Fruit fly (Drosophila melanogaster) whole organism, prepupa: Measurements from ENCODE around the gene CG11854.

Source experiments
- CG10631 ChIP-seq: fragments of 200-800 bp; sonication (Bioruptor generic); optimal IDR thresholded peaks from 2 replicates; lab custom pipeline; 2016; ENCODE audit warnings: missing biosample characterization, missing genetic modification characterization
- CG10669 ChIP-seq: fragments of 200-800 bp; sonication (Bioruptor generic); optimal IDR thresholded peaks from 3 replicates; lab custom pipeline; 2018; ENCODE audit warnings: missing biosample characterization, mild to moderate bottlenecking, missing genetic modification characterization, moderate library complexity
- CG15336 ChIP-seq: fragments of 200-800 bp; sonication (Bioruptor generic); IDR thresholded peaks from 2 replicates; pipeline ENCODE4 v1.3.6; 2022; ENCODE audit warnings: missing biosample characterization, missing genetic modification characterization
- CG16779 ChIP-seq: fragments of 200-800 bp; sonication (Bioruptor generic); optimal IDR thresholded peaks from 3 replicates; lab custom pipeline; 2017; ENCODE audit warnings: missing biosample characterization, mild to moderate bottlenecking, missing genetic modification characterization
- CG32006 ChIP-seq: fragments of 200-800 bp; sonication (Bioruptor generic); optimal IDR thresholded peaks from 3 replicates; lab custom pipeline; 2017; ENCODE audit warnings: missing biosample characterization, mild to moderate bottlenecking, missing genetic modification characterization
- CG34406 ChIP-seq: fragments of 200-800 bp; sonication (Bioruptor generic); optimal IDR thresholded peaks from 3 replicates; lab custom pipeline; 2016; ENCODE audit warnings: missing biosample characterization, missing genetic modification characterization
- CG3919 ChIP-seq: fragments of 200-800 bp; sonication (Bioruptor generic); optimal IDR thresholded peaks from 3 replicates; lab custom pipeline; 2016; ENCODE audit warnings: missing biosample characterization, missing genetic modification characterization
- CG4318 ChIP-seq: fragments of 200-800 bp; sonication (Bioruptor generic); optimal IDR thresholded peaks from 3 replicates; lab custom pipeline; 2017; ENCODE audit warnings: missing biosample characterization, mild to moderate bottlenecking, missing genetic modification characterization
- CG6163 ChIP-seq: fragments of 200-800 bp; sonication (Bioruptor generic); IDR thresholded peaks from 3 replicates; pipeline ENCODE4 v1.3.6; 2022; ENCODE audit warnings: missing biosample characterization, missing genetic modification characterization
- CG6276 ChIP-seq: fragments of 200-800 bp; sonication (Bioruptor generic); optimal IDR thresholded peaks from 2 replicates; lab custom pipeline; 2017; ENCODE audit warnings: missing biosample characterization, mild to moderate bottlenecking, missing genetic modification characterization
- CG6808 ChIP-seq: fragments of 200-800 bp; sonication (Bioruptor generic); optimal IDR thresholded peaks from 3 replicates; lab custom pipeline; 2017; ENCODE audit warnings: missing biosample characterization, missing genetic modification characterization, mild to moderate bottlenecking, moderate library complexity, missing genetic modification reagents
- CG6854 ChIP-seq: fragments of 200-800 bp; sonication (Bioruptor generic); optimal IDR thresholded peaks from 2 replicates; lab custom pipeline; 2017; ENCODE audit warnings: missing biosample characterization, mild to moderate bottlenecking, missing genetic modification characterization
- CG7368 ChIP-seq: fragments of 200-800 bp; sonication (Bioruptor generic); optimal IDR thresholded peaks from 3 replicates; lab custom pipeline; 2016; ENCODE audit warnings: missing biosample characterization, missing genetic modification characterization
- CG8119 ChIP-seq: fragments of 200-800 bp; sonication (Bioruptor generic); IDR thresholded peaks from 3 replicates; pipeline ENCODE4 v1.3.6; 2022; ENCODE audit warnings: missing biosample characterization, missing genetic modification characterization
- CG8319 ChIP-seq: fragments of 200-800 bp; sonication (Bioruptor generic); optimal IDR thresholded peaks from 3 replicates; lab custom pipeline; 2016; ENCODE audit warnings: missing biosample characterization, missing genetic modification characterization
- Eip78C ChIP-seq: fragments of 200-800 bp; sonication (Bioruptor generic); peaks from one replicate; lab custom pipeline; 2016; ENCODE audit warnings: missing biosample characterization, missing genetic modification characterization
- Eip93F ChIP-seq: fragments of 200-800 bp; sonication (Bioruptor generic); optimal IDR thresholded peaks from 2 replicates; lab custom pipeline; 2016; ENCODE audit warnings: missing biosample characterization, mild to moderate bottlenecking, missing genetic modification characterization
- Ets21C ChIP-seq: fragments of 200-800 bp; sonication (Bioruptor generic); optimal IDR thresholded peaks from 3 replicates; lab custom pipeline; 2016; ENCODE audit warnings: missing biosample characterization, missing genetic modification characterization
- Gug ChIP-seq: fragments of 200-800 bp; sonication (Bioruptor generic); IDR thresholded peaks from 2 replicates; pipeline ENCODE4 v1.3.6; 2022; ENCODE audit warnings: missing biosample characterization, missing genetic modification characterization
- Hr39 ChIP-seq: fragments of 200-800 bp; sonication (Bioruptor generic); optimal IDR thresholded peaks from 2 replicates; lab custom pipeline; 2016; ENCODE audit warnings: missing biosample characterization, missing genetic modification characterization
- Hr4 ChIP-seq: fragments of 200-800 bp; sonication (Bioruptor generic); optimal IDR thresholded peaks from 3 replicates; lab custom pipeline; 2016; ENCODE audit warnings: missing biosample characterization, missing genetic modification characterization
- OdsH ChIP-seq: fragments of 200-800 bp; sonication (Bioruptor generic); optimal IDR thresholded peaks from 3 replicates; lab custom pipeline; 2016; ENCODE audit warnings: missing biosample characterization, missing genetic modification characterization
- Smox ChIP-seq: fragments of 200-800 bp; sonication (Bioruptor generic); optimal IDR thresholded peaks from 3 replicates; lab custom pipeline; 2016; ENCODE audit warnings: missing biosample characterization, missing genetic modification characterization
- Sox102F ChIP-seq: fragments of 200-800 bp; sonication (Bioruptor generic); optimal IDR thresholded peaks from 2 replicates; lab custom pipeline; 2016; ENCODE audit warnings: missing biosample characterization, mild to moderate bottlenecking, missing genetic modification characterization
- Sox14 ChIP-seq: fragments of 200-800 bp; sonication (Bioruptor generic); optimal IDR thresholded peaks from 3 replicates; lab custom pipeline; 2016; ENCODE audit warnings: missing biosample characterization, missing genetic modification characterization
- achi ChIP-seq: fragments of 200-800 bp; sonication (Bioruptor generic); optimal IDR thresholded peaks from 3 replicates; lab custom pipeline; 2016; ENCODE audit warnings: missing biosample characterization, missing genetic modification characterization
- acj6 ChIP-seq: fragments of 200-800 bp; sonication (Bioruptor generic); optimal IDR thresholded peaks from 3 replicates; lab custom pipeline; 2016; ENCODE audit warnings: missing biosample characterization, missing genetic modification characterization
- eg ChIP-seq: fragments of 200-800 bp; sonication (Bioruptor generic); IDR thresholded peaks from 3 replicates; pipeline ENCODE4 v1.3.6; 2022; ENCODE audit warnings: missing biosample characterization, missing genetic modification characterization
- fd59A ChIP-seq: fragments of 200-800 bp; sonication (Bioruptor generic); optimal IDR thresholded peaks from 2 replicates; lab custom pipeline; 2017; ENCODE audit warnings: missing biosample characterization, mild to moderate bottlenecking, missing genetic modification characterization, missing genetic modification reagents
- fd85E ChIP-seq: fragments of 200-800 bp; sonication (Bioruptor generic); optimal IDR thresholded peaks from 3 replicates; lab custom pipeline; 2016; ENCODE audit warnings: missing biosample characterization, missing genetic modification characterization
- fkh ChIP-seq: fragments of 200-800 bp; sonication (Bioruptor generic); optimal IDR thresholded peaks from 3 replicates; lab custom pipeline; 2017; ENCODE audit warnings: missing biosample characterization, mild to moderate bottlenecking, missing genetic modification characterization, moderate library complexity
- lz ChIP-seq: fragments of 200-800 bp; sonication (Bioruptor generic); optimal IDR thresholded peaks from 3 replicates; lab custom pipeline; 2016; ENCODE audit warnings: missing biosample characterization, missing genetic modification characterization
- pdm3 ChIP-seq: fragments of 200-800 bp; sonication (Bioruptor generic); optimal IDR thresholded peaks from 3 replicates; lab custom pipeline; 2016; ENCODE audit warnings: missing biosample characterization, missing genetic modification characterization
- spab ChIP-seq: fragments of 200-800 bp; sonication (Bioruptor generic); optimal IDR thresholded peaks from 2 replicates; lab custom pipeline; 2017; ENCODE audit warnings: missing biosample characterization, mild to moderate bottlenecking, missing genetic modification characterization, missing genetic modification reagents
- svp ChIP-seq: fragments of 200-800 bp; sonication (Bioruptor generic); peaks from one replicate; lab custom pipeline; 2016; ENCODE audit warnings: missing biosample characterization, missing genetic modification characterization
- topi ChIP-seq: fragments of 200-800 bp; sonication (Bioruptor generic); optimal IDR thresholded peaks from 3 replicates; lab custom pipeline; 2016; ENCODE audit warnings: missing biosample characterization, missing genetic modification characterization
- vri ChIP-seq: fragments of 200-800 bp; sonication (Bioruptor generic); optimal IDR thresholded peaks from 3 replicates; lab custom pipeline; 2016; ENCODE audit warnings: missing biosample characterization, mild to moderate bottlenecking, missing genetic modification characterization

Gene CG11854

dm6 chr3R:25277112-25277511, 35.3 kb downstream of the CG11854 start, which contains the start of gene CG10513:
Gene CG10513 (minus strand): TSS chr3R:25277212.
- TF ChIP-seq Hr39 (GFP tag; lab: Kevin White, UChicago), result no peak
- no peak for TF ChIP-seq Eip78C (GFP tag; lab: Kevin White, UChicago)
- TF ChIP-seq Smox (GFP tag; lab: Kevin White, UChicago), result no peak
- no peak for TF ChIP-seq CG7368 (GFP tag; lab: Kevin White, UChicago)
- no peak for TF ChIP-seq Sox14 (GFP tag; lab: Kevin White, UChicago)
- TF ChIP-seq vri (GFP tag; lab: Kevin White, UChicago), result peak; percentile 6
- no peak for TF ChIP-seq Eip93F (GFP tag; lab: Kevin White, UChicago)
- TF ChIP-seq eg, result no peak

- TF ChIP-seq svp (GFP tag; lab: Kevin White, UChicago) (peak; percentile 26), CG8119 (GFP tag; lab: Robert Waterston, UW) (no peak), CG6163 (GFP tag; lab: Robert Waterston, UW) (no peak), vri (GFP tag; lab: Kevin White, UChicago) (peak; percentile 23), Sox102F (GFP tag; lab: Kevin White, UChicago) (peak; percentile 4), achi (peak; percentile 12)
- TF ChIP-seq, all 60 proteins: peak for 4
These were observed 38.1 kb downstream of the CG11854 start, which contains the start of gene CG10514 for dm6 chr3R:25279796-25280350. Gene CG10514 (minus strand): TSS chr3R:25279846.

DNA sequence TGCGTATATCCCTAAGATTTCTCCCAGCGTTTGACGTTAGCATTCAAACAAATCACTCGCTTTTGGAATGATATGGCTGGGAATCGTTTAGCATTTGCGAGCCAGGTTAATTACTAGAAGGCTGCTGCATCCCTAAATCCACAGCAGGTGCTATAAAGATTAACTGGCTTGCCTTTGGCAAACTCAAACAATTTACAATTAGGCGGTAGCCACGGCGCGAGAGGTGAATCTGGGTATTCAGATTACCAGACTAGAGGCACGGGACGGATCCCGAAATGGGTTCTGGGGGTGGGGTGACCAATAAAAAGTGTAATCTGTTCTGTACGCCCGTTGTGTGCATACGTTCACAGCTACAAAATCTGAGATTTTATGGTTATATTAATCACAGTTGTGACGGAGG, 39.3 kb downstream of the CG11854 start, which contains the start of gene CG11892:
Gene CG11892, plus strand, starts transcription at position 384 of the 400 bp plus-strand sequence.
- TF ChIP-seq CG3919 (GFP tag; lab: Kevin White, UChicago) (no peak), vri (GFP tag; lab: Kevin White, UChicago) (peak; percentile 46), Eip78C (GFP tag; lab: Kevin White, UChicago) (no peak), CG10669 (GFP tag; lab: Kevin White, UChicago) (no peak), fkh (peak; percentile 90), svp (GFP tag; lab: Kevin White, UChicago) (peak; percentile 46), Sox102F (GFP tag; lab: Kevin White, UChicago) (peak; percentile 23), CG16779 (tag; lab: Kevin White, UChicago) (no peak)
- TF ChIP-seq, all 60 proteins: peak for 4

- TF ChIP-seq CG8319 (GFP tag; lab: Kevin White, UChicago), result no peak
- no peak for TF ChIP-seq fd85E (GFP tag; lab: Kevin White, UChicago)
- TF ChIP-seq CG6276 (GFP tag; lab: Kevin White, UChicago), result no peak
- no peak for TF ChIP-seq CG6808 (GFP tag; lab: Kevin White, UChicago)
- no peak for TF ChIP-seq CG15336
- no peak for TF ChIP-seq CG32006 (GFP tag; lab: Kevin White, UChicago)
- no peak for TF ChIP-seq OdsH (GFP tag; lab: Kevin White, UChicago)
- TF ChIP-seq CG10669 (GFP tag; lab: Kevin White, UChicago), result no peak
- TF ChIP-seq CG34406 (GFP tag; lab: Kevin White, UChicago), result no peak
- no peak for TF ChIP-seq pdm3
- no peak for TF ChIP-seq topi (GFP tag; lab: Kevin White, UChicago)
- no peak for TF ChIP-seq Hr39 (GFP tag; lab: Kevin White, UChicago)
- no peak for TF ChIP-seq Hr4 (GFP tag; lab: Kevin White, UChicago)
- TF ChIP-seq Sox102F (GFP tag; lab: Kevin White, UChicago), result no peak
- no peak for TF ChIP-seq vri (GFP tag; lab: Kevin White, UChicago)
- TF ChIP-seq CG3919 (GFP tag; lab: Kevin White, UChicago), result no peak
- TF ChIP-seq Eip93F (GFP tag; lab: Kevin White, UChicago), result no peak
- TF ChIP-seq, all 60 proteins: peak for 0
These were observed 41.4 kb downstream of the CG11854 start, which contains the start of gene CG31300 for dm6 chr3R:25283209-25283670. Gene CG31300 (plus strand): TSS chr3R:25283620.

DNA sequence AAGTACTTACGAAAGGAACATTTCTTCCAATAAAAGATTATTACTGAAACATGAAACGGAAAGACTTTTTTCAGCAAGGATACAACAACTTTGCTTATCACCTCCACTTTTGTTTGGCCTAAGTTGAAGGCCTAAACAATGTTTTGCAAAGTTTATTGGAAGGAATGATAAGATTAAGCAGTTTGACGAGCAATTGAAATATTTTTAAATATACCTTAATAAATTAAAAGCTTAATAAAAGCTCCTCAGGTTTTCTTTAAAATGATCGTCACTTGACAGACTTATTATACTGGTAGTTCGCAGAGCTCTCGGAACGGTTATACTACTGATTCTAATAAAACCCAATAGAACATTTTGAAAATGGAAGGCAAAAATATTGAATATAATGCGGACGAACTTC, 43.4 kb downstream of the CG11854 start, which contains the start of gene CG31104:
Gene CG31104, plus strand, starts transcription at position 301 of the 400 bp plus-strand sequence.
- no peak for TF ChIP-seq acj6 (GFP tag; lab: Kevin White, UChicago)
- TF ChIP-seq Smox (GFP tag; lab: Kevin White, UChicago), result no peak
- no peak for TF ChIP-seq eg
- TF ChIP-seq CG4318 (GFP tag; lab: Kevin White, UChicago), result no peak
- no peak for TF ChIP-seq spab (GFP tag; lab: Kevin White, UChicago)
- no peak for TF ChIP-seq CG10631 (GFP tag; lab: Kevin White, UChicago)
- no peak for TF ChIP-seq CG15336
- TF ChIP-seq Sox102F (GFP tag; lab: Kevin White, UChicago), result no peak
- TF ChIP-seq Eip93F (GFP tag; lab: Kevin White, UChicago), result no peak
- TF ChIP-seq Gug (GFP tag; lab: Robert Waterston, UW), result no peak
- no peak for TF ChIP-seq Hr4 (GFP tag; lab: Kevin White, UChicago)
- TF ChIP-seq lz (GFP tag; lab: Kevin White, UChicago), result no peak
- TF ChIP-seq CG16779 (tag; lab: Kevin White, UChicago), result no peak
- TF ChIP-seq CG34406 (GFP tag; lab: Kevin White, UChicago), result no peak
- no peak for TF ChIP-seq CG7368 (GFP tag; lab: Kevin White, UChicago)
- no peak for TF ChIP-seq Ets21C
- TF ChIP-seq fd59A (GFP tag; lab: Kevin White, UChicago), result no peak
- TF ChIP-seq CG6854 (GFP tag; lab: Kevin White, UChicago), result no peak
- no peak for TF ChIP-seq pdm3
